Fruit fly (Drosophila melanogaster): Measurements from ENCODE around the gene Ugt303A1.

The Ugt303A1 gene

DNA sequence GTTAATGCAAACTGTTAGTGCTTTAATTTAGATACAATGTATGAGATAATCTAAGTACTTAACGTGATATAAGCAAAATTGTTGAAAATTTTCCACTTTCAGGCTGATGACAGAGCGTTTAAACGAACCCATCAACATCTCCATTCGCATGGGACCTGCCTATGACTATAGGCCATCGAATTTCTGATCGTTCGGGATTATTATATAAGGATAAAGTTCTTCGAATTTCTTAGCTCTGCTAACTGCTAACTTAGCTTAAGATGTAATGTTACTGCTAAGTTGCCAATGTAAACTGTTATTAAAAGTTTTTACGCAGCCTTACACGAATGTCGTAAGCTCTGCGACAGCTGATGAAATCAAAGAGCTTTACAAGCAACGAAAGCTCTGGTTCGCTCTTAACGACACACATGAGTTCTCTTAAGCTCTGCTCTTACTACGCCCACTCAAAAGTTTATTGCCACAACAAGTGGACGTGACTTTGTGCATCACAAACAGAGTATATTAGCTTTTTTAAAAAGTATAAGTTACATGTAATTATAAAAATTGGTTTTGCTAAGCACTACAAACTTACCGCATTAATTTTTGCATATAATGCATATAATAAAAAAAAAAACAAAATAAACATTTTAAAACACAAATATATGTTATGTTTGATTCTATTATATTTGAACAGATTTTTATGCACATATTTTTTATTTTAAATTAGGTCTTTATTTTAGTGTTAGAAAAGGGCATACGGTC lies 21.5 kb downstream of the Ugt303A1 start (continued):
- peak; percentile 97 for TF ChIP-seq kah (GFP tag; optimal IDR thresholded peaks at IDR 0.05)
- peak; percentile 96 for TF ChIP-seq CG2875 (GFP tag; optimal IDR thresholded peaks at IDR 0.05)
- TF ChIP-seq Spps (tag; optimal IDR thresholded peaks at IDR 0.05): peak; percentile 94
- peak; percentile 93 for TF ChIP-seq sug (tag; optimal IDR thresholded peaks at IDR 0.05)
- peak; percentile 95 for TF ChIP-seq grau (tag; optimal IDR thresholded peaks at IDR 0.05)
- peak; percentile 98 for TF ChIP-seq CG13775 (GFP tag; optimal IDR thresholded peaks at IDR 0.05)
- peak in 1 of 2 experiments; percentile 79 for TF ChIP-seq insv (GFP tag; optimal IDR thresholded peaks at IDR 0.05)
- TF ChIP-seq Dip3 (GFP tag; optimal IDR thresholded peaks at IDR 0.05): peak; percentile 88
- TF ChIP-seq B-H2 (GFP tag; optimal IDR thresholded peaks at IDR 0.05): peak; percentile 93
- TF ChIP-seq mam (GFP tag; optimal IDR thresholded peaks at IDR 0.05): no peak
- TF ChIP-seq CG18476 (GFP tag; optimal IDR thresholded peaks at IDR 0.05): peak; percentile 96
- peak; percentile 69 to 88 for TF ChIP-seq chif (GFP tag; optimal IDR thresholded peaks at IDR 0.05)
- TF ChIP-seq Hey (tag; optimal IDR thresholded peaks at IDR 0.05): peak; percentile 72
- TF ChIP-seq br (optimal IDR thresholded peaks at IDR 0.05): no peak
- peak; percentile 51; the same call in 1 of the 2 replicates for TF ChIP-seq Bgb (GFP tag; IDR thresholded peaks at IDR 0.05; ENCODE audit: partially characterized antibody)
- TF ChIP-seq Sry-δ (GFP tag; optimal IDR thresholded peaks at IDR 0.05): peak; percentile 17
- peak; percentile 83 for TF ChIP-seq corto (GFP tag; optimal IDR thresholded peaks at IDR 0.05)
- peak; percentile 98 for TF ChIP-seq Six4 (GFP tag; optimal IDR thresholded peaks at IDR 0.05)
- TF ChIP-seq tup (GFP tag; optimal IDR thresholded peaks at IDR 0.05): peak; percentile 69
- TF ChIP-seq CG2199 (GFP tag; IDR thresholded peaks at IDR 0.05): peak; percentile 96
- peak; percentile 96 for TF ChIP-seq pho (GFP tag; optimal IDR thresholded peaks at IDR 0.05)
- peak; percentile 98 for TF ChIP-seq BtbVII (GFP tag; optimal IDR thresholded peaks at IDR 0.05)
- peak; percentile 78; the same call in 2 of the 4 replicates for TF ChIP-seq chinmo (GFP tag; IDR thresholded peaks at IDR 0.05; ENCODE audit: partially characterized antibody)
- peak; percentile 98 for TF ChIP-seq CG6765 (GFP tag; optimal IDR thresholded peaks at IDR 0.05)
- peak; percentile 97 for TF ChIP-seq Max (GFP tag; optimal IDR thresholded peaks at IDR 0.05)
- TF ChIP-seq emc (GFP tag; optimal IDR thresholded peaks at IDR 0.05): peak; percentile 85
- TF ChIP-seq HmgZ (tag; optimal IDR thresholded peaks at IDR 0.05): peak; percentile 97
- peak; percentile 66 for TF ChIP-seq CG31365 (tag; optimal IDR thresholded peaks at IDR 0.05)
- TF ChIP-seq disco-r (GFP tag; optimal IDR thresholded peaks at IDR 0.05): peak; percentile 31
- peak; percentile 61 for TF ChIP-seq CG1603 (tag; optimal IDR thresholded peaks at IDR 0.05)
- peak; percentile 74 for TF ChIP-seq Atf-2 (GFP tag; optimal IDR thresholded peaks at IDR 0.05)
- peak; percentile 99 for TF ChIP-seq Ets65A (GFP tag)
- peak; percentile 93 for TF ChIP-seq CG8359 (GFP tag; optimal IDR thresholded peaks at IDR 0.05; ENCODE audit: borderline replicate concordance)
- peak; percentile 98 for TF ChIP-seq CG9817 (tag; optimal IDR thresholded peaks at IDR 0.05)
- TF ChIP-seq tgo (GFP tag; IDR thresholded peaks at IDR 0.05): peak; percentile 99
- peak; percentile 88 for TF ChIP-seq CG31388 (GFP tag; optimal IDR thresholded peaks at IDR 0.05)
- peak; percentile 94 for TF ChIP-seq CG3838 (GFP tag; optimal IDR thresholded peaks at IDR 0.05)
- TF ChIP-seq CG5245 (GFP tag; optimal IDR thresholded peaks at IDR 0.05): peak; percentile 91
- peak; percentile 97 for TF ChIP-seq CG12299 (tag; optimal IDR thresholded peaks at IDR 0.05)
- TF ChIP-seq ato (GFP tag; IDR thresholded peaks at IDR 0.05; ENCODE audit: partially characterized antibody): no peak
- peak; percentile 98 for TF ChIP-seq Rfx (GFP tag; IDR thresholded peaks at IDR 0.05)
- TF ChIP-seq nmo (GFP tag; optimal IDR thresholded peaks at IDR 0.05): peak; percentile 100
- TF ChIP-seq CG7786 (GFP tag; optimal IDR thresholded peaks at IDR 0.05): peak; percentile 86
- TF ChIP-seq CG4404 (GFP tag; IDR thresholded peaks at IDR 0.05): peak; percentile 97
- peak; percentile 99 for TF ChIP-seq klu (GFP tag; IDR thresholded peaks at IDR 0.05)
- TF ChIP-seq knrl (GFP tag; IDR thresholded peaks at IDR 0.05; ENCODE audit: partially characterized antibody): no peak
- TF ChIP-seq Dbx (GFP tag; IDR thresholded peaks at IDR 0.05): peak; percentile 99
- peak; percentile 87 for TF ChIP-seq kay (GFP tag; optimal IDR thresholded peaks at IDR 0.05)
- peak in 1 of 2 experiments; percentile 98 for TF ChIP-seq bsh (GFP tag; optimal IDR thresholded peaks at IDR 0.05)
